Worm (Caenorhabditis elegans): ENCODE measurements around the gene npp-8.

The npp-8 gene

ce11 chrIV:1632593-1632992, 37.0 kb upstream of the npp-8 start:
- TF ChIP-seq tbx-8 (GFP tag; optimal IDR thresholded peaks at IDR 0.05), result no peak
- peak; percentile 51 for TF ChIP-seq ham-2 (GFP tag; optimal IDR thresholded peaks at IDR 0.05)
- no peak for TF ChIP-seq unc-62 (GFP tag; optimal IDR thresholded peaks at IDR 0.05)

- no peak for TF ChIP-seq unc-39 (tag; optimal IDR thresholded peaks at IDR 0.05)
- peak; percentile 9 for TF ChIP-seq lsy-2 (tag; optimal IDR thresholded peaks at IDR 0.05)
- TF ChIP-seq bed-3 (GFP tag; optimal IDR thresholded peaks at IDR 0.05), result no peak
- TF ChIP-seq ham-2 (GFP tag; optimal IDR thresholded peaks at IDR 0.05), result no peak
- no peak for TF ChIP-seq lin-32 (GFP tag; optimal IDR thresholded peaks at IDR 0.05)
- TF ChIP-seq nhr-237 (tag; optimal IDR thresholded peaks at IDR 0.05), result no peak
- TF ChIP-seq elt-3 (tag; optimal IDR thresholded peaks at IDR 0.05), result no peak
- no peak for TF ChIP-seq unc-62 (GFP tag; optimal IDR thresholded peaks at IDR 0.05)
- peak; percentile 4 for TF ChIP-seq elt-1 (tag; optimal IDR thresholded peaks at IDR 0.05; ENCODE audit: borderline replicate concordance, insufficient read depth)
- TF ChIP-seq M03D4.4 (tag; optimal IDR thresholded peaks at IDR 0.05), result no peak
- TF ChIP-seq mab-5 (tag; optimal IDR thresholded peaks at IDR 0.05), result no peak
Measured at ce11 chrIV:1631651-1632050, 36.0 kb upstream of the npp-8 start, which contains the start of gene cpg-24. cpg-24 (plus strand) TSS chrIV:1631951.

ce11 chrIV:1628730-1629129, 33.1 kb upstream of the npp-8 start:
- TF ChIP-seq drap-1 (GFP tag; optimal IDR thresholded peaks at IDR 0.05) (no peak), ces-1 (GFP tag; optimal IDR thresholded peaks at IDR 0.05) (no peak), mep-1 (tag; optimal IDR thresholded peaks at IDR 0.05) (no peak), ceh-83 (GFP tag; optimal IDR thresholded peaks at IDR 0.05) (no peak), mab-5 (tag; optimal IDR thresholded peaks at IDR 0.05) (no peak), hlh-1 (tag; optimal IDR thresholded peaks at IDR 0.05) (no peak), M03D4.4 (tag; optimal IDR thresholded peaks at IDR 0.05) (no peak), flh-1 (GFP tag; optimal IDR thresholded peaks at IDR 0.05) (no peak), ceh-43 (GFP tag; optimal IDR thresholded peaks at IDR 0.05) (no peak), zip-8 (tag; optimal IDR thresholded peaks at IDR 0.05) (no peak), snpc-4 (tag; optimal IDR thresholded peaks at IDR 0.05) (no peak), unc-62 (GFP tag; optimal IDR thresholded peaks at IDR 0.05) (no peak), nhr-237 (tag; optimal IDR thresholded peaks at IDR 0.05) (no peak), mls-2 (tag; optimal IDR thresholded peaks at IDR 0.05) (no peak), blmp-1 (tag; optimal IDR thresholded peaks at IDR 0.05) (no peak), lin-32 (GFP tag; optimal IDR thresholded peaks at IDR 0.05) (no peak), unc-39 (tag; optimal IDR thresholded peaks at IDR 0.05) (no peak)

ce11 chrIV:1628281-1628680, 32.7 kb upstream of the npp-8 start:
- TF ChIP-seq lin-13 (tag; optimal IDR thresholded peaks at IDR 0.05) (no peak), M03D4.4 (tag; optimal IDR thresholded peaks at IDR 0.05) (no peak), nhr-76 (tag; optimal IDR thresholded peaks at IDR 0.05) (no peak), ztf-11 (tag; optimal IDR thresholded peaks at IDR 0.05) (no peak), unc-120 (tag; optimal IDR thresholded peaks at IDR 0.05; ENCODE audit: poor library complexity, severe bottlenecking) (no peak), hlh-1 (tag; optimal IDR thresholded peaks at IDR 0.05) (no peak), mls-2 (tag; optimal IDR thresholded peaks at IDR 0.05) (no peak), nhr-2 (tag; optimal IDR thresholded peaks at IDR 0.05) (no peak), mep-1 (tag; optimal IDR thresholded peaks at IDR 0.05) (no peak), flh-1 (GFP tag; optimal IDR thresholded peaks at IDR 0.05) (no peak), ces-1 (GFP tag; optimal IDR thresholded peaks at IDR 0.05) (no peak)

- TF ChIP-seq lsy-2 (tag; optimal IDR thresholded peaks at IDR 0.05), result no peak
- TF ChIP-seq ham-2 (GFP tag; optimal IDR thresholded peaks at IDR 0.05), result no peak
- no peak for TF ChIP-seq elt-1 (tag; optimal IDR thresholded peaks at IDR 0.05; ENCODE audit: borderline replicate concordance, insufficient read depth)
- TF ChIP-seq unc-39 (tag; optimal IDR thresholded peaks at IDR 0.05), result no peak
- no peak for TF ChIP-seq ceh-39 (tag; optimal IDR thresholded peaks at IDR 0.05)
- no peak for TF ChIP-seq mls-2 (tag; optimal IDR thresholded peaks at IDR 0.05)
- no peak for TF ChIP-seq sptf-1 (tag; optimal IDR thresholded peaks at IDR 0.05)
- TF ChIP-seq M03D4.4 (tag; optimal IDR thresholded peaks at IDR 0.05), result no peak
- no peak for TF ChIP-seq tbx-8 (GFP tag; optimal IDR thresholded peaks at IDR 0.05)
- no peak for TF ChIP-seq snpc-4 (tag; optimal IDR thresholded peaks at IDR 0.05)
- TF ChIP-seq elt-3 (tag; optimal IDR thresholded peaks at IDR 0.05), result no peak
- TF ChIP-seq ceh-43 (GFP tag; optimal IDR thresholded peaks at IDR 0.05), result no peak
- no peak for TF ChIP-seq nhr-2 (tag; optimal IDR thresholded peaks at IDR 0.05)
- TF ChIP-seq flh-1 (GFP tag; optimal IDR thresholded peaks at IDR 0.05), result no peak
- TF ChIP-seq nhr-12 (tag; optimal IDR thresholded peaks at IDR 0.05), result no peak
Measured at ce11 chrIV:1626342-1626855, 30.8 kb upstream of the npp-8 start, which contains the start of gene nhr-146. nhr-146 (plus strand) TSS chrIV:1626805.
